Fruit fly (Drosophila melanogaster) whole organism, embryonic: Measurements from ENCODE around the gene CG13124.
A peak's percentile ranks its signal among the peaks of the same experiment; 100 is the strongest.

Experiments
- CG1602 ChIP-seq: fragments of 200-800 bp; sonication (Bioruptor generic); optimal IDR thresholded peaks from 3 replicates; lab custom pipeline; 2016; ENCODE audit warnings: missing biosample characterization, missing genetic modification characterization
- Hr39 ChIP-seq: fragments of >200 bp; optimal IDR thresholded peaks from 2 replicates; lab custom pipeline; 2017
- Lpt ChIP-seq: fragments of >200 bp; optimal IDR thresholded peaks from 2 replicates; lab custom pipeline; 2018; ENCODE audit warnings: missing biosample characterization, missing genetic modification characterization
- NfI ChIP-seq: fragments of 200-800 bp; sonication (Bioruptor generic); optimal IDR thresholded peaks from 3 replicates; lab custom pipeline; 2018; ENCODE audit warnings: missing biosample characterization, mild to moderate bottlenecking, missing genetic modification characterization, moderate library complexity
- pum ChIP-seq: fragments of 200-800 bp; sonication (Bioruptor generic); optimal IDR thresholded peaks from 2 replicates; lab custom pipeline; 2016; ENCODE audit warnings: missing biosample characterization, missing genetic modification characterization

DNA sequence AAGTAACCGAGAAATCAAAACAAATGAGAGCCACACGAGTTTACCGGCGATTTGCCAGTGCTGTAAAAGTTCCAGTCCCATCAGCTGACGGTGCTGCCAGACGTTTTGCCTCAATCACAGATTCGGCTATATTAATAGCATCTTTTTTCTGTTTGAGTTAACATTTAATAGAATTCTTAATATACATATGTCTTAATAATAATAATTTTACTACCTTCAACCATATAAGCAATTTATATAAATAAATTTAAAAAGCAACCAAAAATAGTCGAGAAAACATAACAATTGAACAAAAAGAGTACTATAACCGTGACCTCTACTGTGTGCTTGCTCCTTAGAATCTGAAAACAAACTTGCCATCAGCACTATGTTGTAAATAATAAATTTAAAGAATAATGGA is 45.7 kb upstream of the CG13124 start, which contains the start of the genes CG13126 and CG4709:
- TF ChIP-seq pum (GFP tag; lab: Kevin White, UChicago) (peak; percentile 40), CG1602 (GFP tag; lab: Kevin White, UChicago) (peak; percentile 89), Lpt (GFP tag; lab: Kevin White, UChicago) (no peak), Hr39 (lab: Kevin White, UChicago) (no peak), NfI (GFP tag; lab: Kevin White, UChicago) (peak; percentile 87)
